Fruit fly (Drosophila melanogaster): ENCODE data around the gene Nelf-A.

The Nelf-A gene

DNA sequence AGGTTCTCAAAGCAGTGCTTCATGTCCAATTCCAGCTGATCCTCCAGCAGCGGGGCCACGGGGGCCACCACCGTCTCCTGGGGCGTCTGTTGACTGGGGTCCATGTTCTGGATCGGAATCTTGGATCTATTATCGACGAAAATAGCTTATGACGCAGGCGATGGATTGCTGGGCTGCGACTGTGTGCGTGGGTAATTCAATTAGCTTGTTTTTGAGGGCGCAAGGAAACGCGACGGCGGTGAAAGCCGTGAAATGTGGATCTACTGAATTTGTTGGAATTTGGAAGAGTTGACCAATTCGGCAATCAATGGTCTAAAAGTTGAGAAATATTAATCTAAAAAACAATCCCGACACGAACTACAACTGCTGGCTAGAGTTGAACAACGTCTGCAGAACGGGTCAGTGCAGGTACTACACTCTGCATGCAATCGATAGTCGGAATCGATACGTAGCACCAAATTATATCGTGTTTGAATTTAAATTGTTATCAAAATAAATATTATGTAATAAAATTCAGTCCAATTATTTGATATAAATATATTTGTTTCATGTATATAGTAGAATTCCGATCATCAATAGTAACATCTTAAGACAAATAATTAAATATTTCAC lies 50.0 kb downstream of the Nelf-A start, which contains the start of gene CG3308 (continued):
- TF ChIP-seq H15 (GFP tag; IDR thresholded peaks at IDR 0.05) (0 out of 3 replicates have a peak, but pooled peaks have one; percentile 9), CG15011 (GFP tag; optimal IDR thresholded peaks at IDR 0.05) (no peak), CG10565 (GFP tag; optimal IDR thresholded peaks at IDR 0.05) (no peak), CG7928 (GFP tag; optimal IDR thresholded peaks at IDR 0.05) (peak; percentile 28), CG12769 (tag; optimal IDR thresholded peaks at IDR 0.05) (peak; percentile 15), CG10979 (tag; optimal IDR thresholded peaks at IDR 0.05) (peak; percentile 45), sug (tag; optimal IDR thresholded peaks at IDR 0.05) (peak; percentile 51), CG7839 (tag; optimal IDR thresholded peaks at IDR 0.05) (peak; percentile 30), CG33213 (GFP tag; optimal IDR thresholded peaks at IDR 0.05) (peak; percentile 49), knrl (GFP tag; IDR thresholded peaks at IDR 0.05; ENCODE audit: partially characterized antibody) (peak; percentile 82), CG4617 (GFP tag; optimal IDR thresholded peaks at IDR 0.05; ENCODE audit: borderline replicate concordance) (peak; percentile 90), Dll (GFP tag; IDR thresholded peaks at IDR 0.05; ENCODE audit: partially characterized antibody) (peak; percentile 81), CG3065 (GFP tag; optimal IDR thresholded peaks at IDR 0.05) (no peak), CG11504 (tag; optimal IDR thresholded peaks at IDR 0.05) (no peak), C15 (GFP tag; IDR thresholded peaks at IDR 0.05) (no peak), Deaf1 (tag; optimal IDR thresholded peaks at IDR 0.05) (peak; percentile 47), Hand (GFP tag; optimal IDR thresholded peaks at IDR 0.05) (no peak), CG2712 (tag; optimal IDR thresholded peaks at IDR 0.05) (peak; percentile 47), CG2116 (GFP tag; optimal IDR thresholded peaks at IDR 0.05) (peak; percentile 80), H2.0 (GFP tag; IDR thresholded peaks at IDR 0.05) (no peak)

- TF ChIP-seq Chrac-16 (GFP tag; optimal IDR thresholded peaks at IDR 0.05) (no peak), salm (tag; optimal IDR thresholded peaks at IDR 0.05) (no peak), knrl (GFP tag; IDR thresholded peaks at IDR 0.05; ENCODE audit: partially characterized antibody) (no peak), Ets97D (GFP tag; optimal IDR thresholded peaks at IDR 0.05) (no peak), hbn (GFP tag; IDR thresholded peaks at IDR 0.05; ENCODE audit: partially characterized antibody) (no peak), hb (GFP tag; IDR thresholded peaks at IDR 0.05; ENCODE audit: partially characterized antibody) (no peak)
Observed at dm6 chr3R:21274870-21275269, 51.4 kb downstream of the Nelf-A start.

dm6 chr3R:21276111-21276510 lies 52.6 kb downstream of the Nelf-A start, which contains the start of gene CG3301:
TSS of gene CG3301 (minus strand) at chr3R:21276249.
- TF ChIP-seq CG34376 (GFP tag; optimal IDR thresholded peaks at IDR 0.05) (peak; percentile 67), CG32532 (GFP tag; IDR thresholded peaks at IDR 0.05) (peak; percentile 15; the same call in 1 of the 2 replicates), CG11247 (GFP tag; IDR thresholded peaks at IDR 0.05) (no peak), grn (GFP tag; optimal IDR thresholded peaks at IDR 0.05) (peak; percentile 92), chif (GFP tag; optimal IDR thresholded peaks at IDR 0.05) (no peak), exex (tag; optimal IDR thresholded peaks at IDR 0.05) (peak; percentile 100), MBD-R2 (GFP tag; IDR thresholded peaks at IDR 0.05) (no peak), lab (GFP tag; optimal IDR thresholded peaks at IDR 0.05) (peak; percentile 12), B-H2 (GFP tag; optimal IDR thresholded peaks at IDR 0.05) (peak; percentile 52), chm (GFP tag; IDR thresholded peaks at IDR 0.05) (no peak), Jarid2 (GFP tag; optimal IDR thresholded peaks at IDR 0.05) (no peak), vnd (GFP tag; IDR thresholded peaks at IDR 0.05; ENCODE audit: partially characterized antibody) (peak; percentile 56), CG4404 (GFP tag; IDR thresholded peaks at IDR 0.05) (no peak), CG34224 (GFP tag; IDR thresholded peaks at IDR 0.05; ENCODE audit: partially characterized antibody) (no peak), CG31224 (GFP tag; IDR thresholded peaks at IDR 0.05) (no peak), mirr (GFP tag; optimal IDR thresholded peaks at IDR 0.05) (peak; percentile 65), gem (tag; optimal IDR thresholded peaks at IDR 0.05) (peak; percentile 73), CG18599 (GFP tag; optimal IDR thresholded peaks at IDR 0.05) (no peak), CG11560 (tag; IDR thresholded peaks at IDR 0.05) (no peak), ap (GFP tag; IDR thresholded peaks at IDR 0.05) (no peak), HLH3B (GFP tag; IDR thresholded peaks at IDR 0.05) (no peak), gce (GFP tag; IDR thresholded peaks at IDR 0.05) (no peak), CG10543 (GFP tag; optimal IDR thresholded peaks at IDR 0.05) (no peak)
